Worm (Caenorhabditis elegans): ENCODE results near the gene ZK285.2.

- TF ChIP-seq snu-23 (GFP tag; optimal IDR thresholded peaks at IDR 0.05) = no peak
- no peak for TF ChIP-seq ztf-11 (tag; optimal IDR thresholded peaks at IDR 0.05)
- no peak for TF ChIP-seq nhr-77 (tag; optimal IDR thresholded peaks at IDR 0.05)
Measured at ce11 chrV:16017671-16018070, 29.0 kb upstream of the ZK285.2 start, which contains the start of gene srx-43.
